Worm (Caenorhabditis elegans): Measurements from ENCODE around the gene odr-2.

Gene odr-2

ce11 chrV:7150570-7150969 lies 47.2 kb downstream of the odr-2 start, which contains the start of gene F10D2.8 (continued):
- TF ChIP-seq nhr-28 (tag; optimal IDR thresholded peaks at IDR 0.05) (no peak), unc-86 (tag; optimal IDR thresholded peaks at IDR 0.05) (no peak), ztf-4 (tag; optimal IDR thresholded peaks at IDR 0.05) (no peak), lin-35 (GFP tag; optimal IDR thresholded peaks at IDR 0.05) (no peak), snu-23 (GFP tag; optimal IDR thresholded peaks at IDR 0.05) (no peak), xbp-1 (tag; optimal IDR thresholded peaks at IDR 0.05) (no peak), unc-62 (GFP tag; optimal IDR thresholded peaks at IDR 0.05) (no peak), C04F5.9 (tag; optimal IDR thresholded peaks at IDR 0.05) (no peak), hpl-2 (GFP tag; optimal IDR thresholded peaks at IDR 0.05) (no peak), vab-15 (tag; optimal IDR thresholded peaks at IDR 0.05) (no peak), nhr-11 (tag; optimal IDR thresholded peaks at IDR 0.05) (no peak), jun-1 (tag; optimal IDR thresholded peaks at IDR 0.05) (no peak), ceh-82 (tag; optimal IDR thresholded peaks at IDR 0.05) (no peak), nhr-20 (tag; optimal IDR thresholded peaks at IDR 0.05) (peak; percentile 20), dsc-1 (tag; optimal IDR thresholded peaks at IDR 0.05) (no peak), pax-3 (tag; optimal IDR thresholded peaks at IDR 0.05) (no peak)

DNA sequence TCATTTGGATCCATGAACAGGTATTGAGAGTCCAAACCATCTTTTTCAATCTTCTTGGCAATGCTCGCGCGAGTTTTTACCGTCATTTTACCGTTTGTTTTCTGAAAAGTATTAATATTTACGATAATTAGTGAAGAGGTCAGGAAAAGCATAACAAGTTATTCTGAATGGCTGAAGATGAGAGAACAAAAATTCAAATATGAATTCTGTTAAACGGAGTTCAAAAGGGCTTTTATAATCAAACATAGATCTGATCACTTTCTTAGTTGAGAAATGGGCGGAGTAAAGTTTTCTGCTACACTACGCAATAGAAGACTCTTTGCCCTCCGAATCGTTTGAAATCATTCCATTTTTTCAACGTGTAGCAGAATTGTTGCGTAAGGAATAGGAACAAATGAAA lies 49.7 kb downstream of the odr-2 start, which contains the start of gene fat-7:
Gene fat-7, minus strand, starts transcription at position 101 of the 400 bp plus-strand sequence.
- TF ChIP-seq efl-3 (GFP tag; optimal IDR thresholded peaks at IDR 0.05) (no peak), efl-1 (optimal IDR thresholded peaks at IDR 0.05) (no peak), efl-1 (GFP tag; optimal IDR thresholded peaks at IDR 0.05 in 1 of 2) (peak in 1 of 2 experiments; percentile 30), C34B4.2 (tag; optimal IDR thresholded peaks at IDR 0.05) (no peak), grh-1 (GFP tag; IDR thresholded peaks at IDR 0.05) (no peak), nhr-47 (tag; optimal IDR thresholded peaks at IDR 0.05) (no peak)

DNA sequence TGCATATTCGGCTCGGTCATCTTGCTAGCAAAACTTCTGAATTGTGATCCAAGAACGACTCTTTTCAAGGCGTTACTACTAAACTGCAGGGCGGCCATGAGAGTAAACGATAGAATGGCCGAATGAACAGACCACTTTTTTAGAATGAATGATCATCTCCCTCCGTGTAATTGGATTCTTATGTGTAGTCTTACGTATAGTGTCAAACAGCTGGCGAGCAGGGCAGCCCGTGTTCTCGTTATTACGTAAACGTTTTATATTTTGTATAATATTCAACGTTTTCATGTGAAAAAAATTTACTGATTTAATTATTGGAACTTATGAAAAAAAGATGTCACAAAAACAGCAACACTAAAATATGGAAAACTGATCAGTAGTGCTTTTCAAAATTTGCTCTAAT lies 52.7 kb downstream of the odr-2 start, which contains the start of gene F10D2.10:
Gene F10D2.10, minus strand, starts transcription at position 101 of the 400 bp plus-strand sequence.
- TF ChIP-seq irx-1 (tag; optimal IDR thresholded peaks at IDR 0.05) (no peak), unc-98 (GFP tag; IDR thresholded peaks at IDR 0.05) (no peak), nhr-20 (tag; optimal IDR thresholded peaks at IDR 0.05) (no peak), nhr-90 (tag; optimal IDR thresholded peaks at IDR 0.05; ENCODE audit: poor library complexity) (no peak), fkh-4 (tag; optimal IDR thresholded peaks at IDR 0.05; ENCODE audit: borderline replicate concordance) (no peak), nhr-19 (GFP tag; conservative IDR thresholded peaks at IDR 0.05) (no peak)

DNA sequence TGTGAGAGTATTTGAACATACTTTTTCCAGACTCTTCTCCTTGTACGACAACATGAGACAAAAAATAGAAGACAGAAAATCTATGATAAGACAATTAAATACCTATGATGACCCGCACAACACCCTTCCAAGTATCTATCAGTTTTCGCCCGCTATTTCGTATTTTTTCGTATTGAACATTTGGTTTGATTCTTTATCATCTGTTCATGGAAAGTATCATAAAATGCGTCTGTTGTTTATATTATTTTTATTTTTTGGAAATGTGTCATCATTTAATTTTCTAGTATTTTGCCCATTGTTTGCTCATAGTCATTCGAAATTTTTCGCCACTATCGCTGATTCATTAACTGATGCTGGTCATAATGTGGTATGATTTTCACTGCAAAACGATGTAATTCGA lies 53.7 kb downstream of the odr-2 start, which contains the start of gene ugt-39:
Gene ugt-39, plus strand, starts transcription at position 54 of the 400 bp plus-strand sequence.
- peak; percentile 20 for TF ChIP-seq nhr-20 (tag; optimal IDR thresholded peaks at IDR 0.05)
- peak; percentile 41 for TF ChIP-seq lin-14 (GFP tag; optimal IDR thresholded peaks at IDR 0.05)
- peak in 3 of 6 experiments; percentile 17 to 42 (median 41) for TF ChIP-seq elt-3 (tag; optimal IDR thresholded peaks at IDR 0.05)
- TF ChIP-seq snu-23 (GFP tag; optimal IDR thresholded peaks at IDR 0.05) = peak; percentile 5
- TF ChIP-seq lsy-2 (tag; optimal IDR thresholded peaks at IDR 0.05) = no peak
- TF ChIP-seq sox-4 (tag; optimal IDR thresholded peaks at IDR 0.05) = no peak
- TF ChIP-seq skn-1 (tag; optimal IDR thresholded peaks at IDR 0.05) = no peak
- TF ChIP-seq nhr-47 (tag; optimal IDR thresholded peaks at IDR 0.05) = no peak
- TF ChIP-seq nhr-11 (tag; optimal IDR thresholded peaks at IDR 0.05) = no peak
- peak; percentile 62 for TF ChIP-seq elt-2 (tag; optimal IDR thresholded peaks at IDR 0.05)

DNA sequence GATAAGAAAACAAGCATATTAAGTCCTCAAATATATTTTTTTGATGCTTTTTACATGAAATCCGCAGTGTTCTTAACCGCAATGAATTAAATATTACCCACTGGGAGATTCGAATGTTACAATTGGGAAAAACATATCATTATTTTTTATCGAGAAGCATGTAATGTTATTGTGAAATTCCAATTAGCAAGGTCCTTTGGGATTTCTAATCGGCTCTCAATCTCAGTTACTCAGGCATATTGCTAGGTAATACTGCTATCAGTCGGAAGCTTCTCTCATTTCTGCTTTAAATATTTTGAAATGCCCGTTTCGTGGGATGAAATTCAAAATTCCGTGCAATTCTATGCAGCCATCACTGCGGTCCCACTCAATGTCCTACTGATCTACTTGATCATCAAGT lies 56.0 kb downstream of the odr-2 start, which contains the start of gene str-204:
Gene str-204, plus strand, starts transcription at position 301 of the 400 bp plus-strand sequence.
- TF ChIP-seq elt-3 (tag; optimal IDR thresholded peaks at IDR 0.05) = no peak
- TF ChIP-seq nhr-85 (tag) = no peak
- no peak for TF ChIP-seq zip-4 (GFP tag; optimal IDR thresholded peaks at IDR 0.05)
- no peak for TF ChIP-seq nhr-11 (tag; optimal IDR thresholded peaks at IDR 0.05)
- no peak for TF ChIP-seq mep-1 (tag; optimal IDR thresholded peaks at IDR 0.05)
- TF ChIP-seq nhr-237 (tag; optimal IDR thresholded peaks at IDR 0.05) = no peak
- no peak for TF ChIP-seq nhr-28 (tag; optimal IDR thresholded peaks at IDR 0.05)
- TF ChIP-seq pax-3 (tag; optimal IDR thresholded peaks at IDR 0.05) = no peak
